Fruit fly (Drosophila melanogaster): ENCODE measurements around the gene CG15533.

- peak; percentile 89 for TF ChIP-seq ovo (GFP tag; optimal IDR thresholded peaks at IDR 0.05)
- TF ChIP-seq bab1 (GFP tag; optimal IDR thresholded peaks at IDR 0.05): peak; percentile 75
- peak; percentile 96 for TF ChIP-seq kay (GFP tag; ENCODE audit: borderline replicate concordance)
Measured at dm6 chr3R:30450224-30450623, 21.6 kb downstream of the CG15533 start.
